Worm (Caenorhabditis elegans) whole organism, mixed stage, embryonic: ENCODE data around the gene rsp-8.

Experiments used
- M03D4.4 ChIP-seq: sonication (generic microtip); optimal IDR thresholded peaks from 2 replicates; lab custom pipeline; 2017; ENCODE audit warnings: mild to moderate bottlenecking, missing genetic modification characterization, missing compliant biosample characterization
- bed-3 ChIP-seq: fragments of 200-800 bp; sonication (Bioruptor generic); optimal IDR thresholded peaks from 3 replicates; lab custom pipeline; 2018; ENCODE audit warnings: mild to moderate bottlenecking, missing genetic modification characterization, moderate library complexity, missing compliant biosample characterization
- ceh-39 ChIP-seq: fragments of 150-350 bp; optimal IDR thresholded peaks from 2 replicates; lab custom pipeline; 2014; ENCODE audit warnings: missing biosample characterization, missing genetic modification characterization
- ceh-43 ChIP-seq: fragments of 200-800 bp; sonication (Bioruptor generic); optimal IDR thresholded peaks from 2 replicates; lab custom pipeline; 2018; ENCODE audit warnings: mild to moderate bottlenecking, missing genetic modification characterization, moderate library complexity, missing compliant biosample characterization
- ceh-83 ChIP-seq: fragments of 200-800 bp; sonication (Bioruptor generic); optimal IDR thresholded peaks from 2 replicates; lab custom pipeline; 2018; ENCODE audit warnings: mild to moderate bottlenecking, missing genetic modification characterization, missing compliant biosample characterization
- ces-1 ChIP-seq: fragments of 150-350 bp; optimal IDR thresholded peaks from 2 replicates; lab custom pipeline; 2014; ENCODE audit warnings: missing biosample characterization, missing genetic modification reagents, missing genetic modification characterization
- drap-1 ChIP-seq: fragments of 200-800 bp; sonication (Bioruptor generic); optimal IDR thresholded peaks from 3 replicates; lab custom pipeline; 2018; ENCODE audit warnings: mild to moderate bottlenecking, missing genetic modification characterization, missing compliant biosample characterization
- elt-1 ChIP-seq: sonication (generic microtip); optimal IDR thresholded peaks from 2 replicates; lab custom pipeline; 2017; ENCODE audit warnings: missing genetic modification characterization, mild to moderate bottlenecking, missing compliant biosample characterization, antibody characterized with exemption, moderate library complexity, borderline replicate concordance; ENCODE audit not compliant: insufficient read depth
- elt-3 ChIP-seq: fragments of 150-350 bp; optimal IDR thresholded peaks from 2 replicates; lab custom pipeline; 2014; ENCODE audit warnings: missing biosample characterization, missing genetic modification characterization
- flh-1 ChIP-seq: fragments of 200-800 bp; sonication (Bioruptor generic); optimal IDR thresholded peaks from 2 replicates; lab custom pipeline; 2018; ENCODE audit warnings: mild to moderate bottlenecking, missing genetic modification characterization, moderate library complexity, missing compliant biosample characterization
- ham-2 ChIP-seq: fragments of 200-800 bp; sonication (Bioruptor generic); optimal IDR thresholded peaks from 2 replicates; lab custom pipeline; 2018; ENCODE audit warnings: mild to moderate bottlenecking, missing genetic modification characterization, missing compliant biosample characterization
- hlh-1 ChIP-seq: fragments of 150-350 bp; optimal IDR thresholded peaks from 2 replicates; lab custom pipeline; 2014; ENCODE audit warnings: missing biosample characterization, missing genetic modification reagents, missing genetic modification characterization
- lin-13 ChIP-seq: fragments of 150-350 bp; optimal IDR thresholded peaks from 2 replicates; lab custom pipeline; 2014; ENCODE audit warnings: missing biosample characterization, missing genetic modification characterization
- lin-32 ChIP-seq: fragments of 200-800 bp; sonication (Bioruptor generic); optimal IDR thresholded peaks from 2 replicates; lab custom pipeline; 2018; ENCODE audit warnings: mild to moderate bottlenecking, missing genetic modification characterization, missing compliant biosample characterization
- lsy-2 ChIP-seq: fragments of 150-350 bp; optimal IDR thresholded peaks from 2 replicates; lab custom pipeline; 2014; ENCODE audit warnings: missing biosample characterization, missing genetic modification characterization
- mab-5 ChIP-seq: fragments of 150-350 bp; optimal IDR thresholded peaks from 2 replicates; lab custom pipeline; 2014; ENCODE audit warnings: missing biosample characterization, missing genetic modification characterization
- mep-1 ChIP-seq: fragments of 150-350 bp; optimal IDR thresholded peaks from 2 replicates; lab custom pipeline; 2017; ENCODE audit warnings: missing biosample characterization, missing genetic modification reagents, missing genetic modification characterization, inconsistent platforms
- mls-2 ChIP-seq: sonication (generic microtip); optimal IDR thresholded peaks from 2 replicates; lab custom pipeline; 2016; ENCODE audit warnings: mild to moderate bottlenecking, missing genetic modification characterization, moderate library complexity, missing compliant biosample characterization
- nhr-12 ChIP-seq: fragments of 150-350 bp; optimal IDR thresholded peaks from 2 replicates; lab custom pipeline; 2014; ENCODE audit warnings: missing biosample characterization, missing genetic modification characterization
- nhr-2 ChIP-seq: fragments of 150-350 bp; optimal IDR thresholded peaks from 2 replicates; lab custom pipeline; 2014; ENCODE audit warnings: missing biosample characterization, missing genetic modification characterization
- nhr-237 ChIP-seq: fragments of 150-350 bp; optimal IDR thresholded peaks from 2 replicates; lab custom pipeline; 2014; ENCODE audit warnings: missing biosample characterization, missing genetic modification characterization
- nhr-28 ChIP-seq: fragments of 150-350 bp; optimal IDR thresholded peaks from 2 replicates; lab custom pipeline; 2014; ENCODE audit warnings: missing biosample characterization, missing genetic modification characterization
- nhr-76 ChIP-seq: sonication (generic microtip); optimal IDR thresholded peaks from 2 replicates; lab custom pipeline; 2017; ENCODE audit warnings: missing biosample characterization, missing genetic modification characterization
- sem-2 ChIP-seq: fragments of 200-800 bp; sonication (Bioruptor generic); optimal IDR thresholded peaks from 2 replicates; lab custom pipeline; 2018; ENCODE audit warnings: mild to moderate bottlenecking, missing genetic modification characterization, missing compliant biosample characterization
- snpc-4 ChIP-seq: fragments of 150-350 bp; optimal IDR thresholded peaks from 2 replicates; lab custom pipeline; 2014; ENCODE audit warnings: missing biosample characterization, missing genetic modification characterization
- sptf-1 ChIP-seq: sonication (generic microtip); optimal IDR thresholded peaks from 2 replicates; lab custom pipeline; 2017; ENCODE audit warnings: mild to moderate bottlenecking, missing genetic modification characterization, moderate library complexity, missing compliant biosample characterization
- tbx-8 ChIP-seq: fragments of 200-800 bp; sonication (Bioruptor generic); optimal IDR thresholded peaks from 2 replicates; lab custom pipeline; 2018; ENCODE audit warnings: mild to moderate bottlenecking, missing genetic modification characterization, moderate library complexity, missing compliant biosample characterization
- unc-120 ChIP-seq: sonication (generic microtip); optimal IDR thresholded peaks from 2 replicates; lab custom pipeline; 2017; ENCODE audit warnings: missing genetic modification characterization, missing compliant biosample characterization; ENCODE audit not compliant: poor library complexity, severe bottlenecking
- unc-39 ChIP-seq: fragments of 150-350 bp; optimal IDR thresholded peaks from 2 replicates; lab custom pipeline; 2014; ENCODE audit warnings: missing biosample characterization, missing genetic modification characterization
- zip-8 ChIP-seq: fragments of 150-350 bp; optimal IDR thresholded peaks from 2 replicates; lab custom pipeline; 2014; ENCODE audit warnings: missing biosample characterization, missing genetic modification characterization

The rsp-8 gene

ce11 chrIII:11833449-11833848 lies 7.2 kb downstream of the rsp-8 start:
- TF ChIP-seq snpc-4 (tag; lab: Kevin White, UChicago) (no peak), ham-2 (GFP tag; lab: Kevin White, UChicago) (no peak), lin-13 (tag; lab: Kevin White, UChicago) (no peak), mep-1 (tag; lab: Kevin White, UChicago) (no peak), M03D4.4 (tag; lab: Kevin White, UChicago) (no peak), unc-120 (tag; lab: Kevin White, UChicago) (no peak), mab-5 (tag; lab: Kevin White, UChicago) (no peak), tbx-8 (GFP tag; lab: Kevin White, UChicago) (no peak), nhr-12 (no peak), ceh-83 (GFP tag; lab: Kevin White, UChicago) (no peak)
- TF ChIP-seq, all 35 proteins: peak for 0

- TF ChIP-seq elt-3 (tag; lab: Kevin White, UChicago) (no peak), ceh-83 (GFP tag; lab: Kevin White, UChicago) (no peak), hlh-1 (tag; lab: Kevin White, UChicago) (peak; percentile 27), ces-1 (GFP tag; lab: Kevin White, UChicago) (no peak), M03D4.4 (tag; lab: Kevin White, UChicago) (no peak), sptf-1 (peak; percentile 22)
Measured at ce11 chrIII:11834168-11834567, 8.0 kb downstream of the rsp-8 start.

- TF ChIP-seq unc-39 (tag; lab: Kevin White, UChicago) (no peak), drap-1 (GFP tag; lab: Kevin White, UChicago) (no peak), elt-3 (tag; lab: Kevin White, UChicago) (no peak), bed-3 (GFP tag; lab: Kevin White, UChicago) (no peak), hlh-1 (tag; lab: Kevin White, UChicago) (peak; percentile 9), lsy-2 (tag; lab: Kevin White, UChicago) (no peak)
Measured at ce11 chrIII:11834783-11835182, 8.6 kb downstream of the rsp-8 start.

- TF ChIP-seq ceh-83 (GFP tag; lab: Kevin White, UChicago), result no peak
- TF ChIP-seq zip-8, result peak; percentile 31
- no peak for TF ChIP-seq nhr-2 (tag; lab: Kevin White, UChicago)
- TF ChIP-seq lin-13 (tag; lab: Kevin White, UChicago), result no peak
- no peak for TF ChIP-seq elt-1 (tag; lab: Kevin White, UChicago)
- TF ChIP-seq ces-1 (GFP tag; lab: Kevin White, UChicago), result no peak
Measured at ce11 chrIII:11836054-11836453, 9.8 kb downstream of the rsp-8 start.

- TF ChIP-seq lin-32 (GFP tag; lab: Kevin White, UChicago) (no peak), ces-1 (GFP tag; lab: Kevin White, UChicago) (no peak), sem-2 (GFP tag; lab: Kevin White, UChicago) (no peak), lsy-2 (tag; lab: Kevin White, UChicago) (no peak), nhr-76 (tag; lab: Kevin White, UChicago) (no peak), ceh-39 (tag; lab: Kevin White, UChicago) (no peak), flh-1 (GFP tag; lab: Kevin White, UChicago) (no peak), mep-1 (tag; lab: Kevin White, UChicago) (no peak), ham-2 (GFP tag; lab: Kevin White, UChicago) (no peak), nhr-28 (tag; lab: Kevin White, UChicago) (no peak), unc-39 (tag; lab: Kevin White, UChicago) (no peak), zip-8 (no peak), drap-1 (GFP tag; lab: Kevin White, UChicago) (no peak), sptf-1 (no peak), ceh-43 (GFP tag; lab: Kevin White, UChicago) (no peak)
Measured at ce11 chrIII:11836734-11837133, 10.5 kb downstream of the rsp-8 start.

- TF ChIP-seq lsy-2 (tag; lab: Kevin White, UChicago), result no peak
- no peak for TF ChIP-seq lin-13 (tag; lab: Kevin White, UChicago)
- no peak for TF ChIP-seq mls-2 (tag; lab: Kevin White, UChicago)
- no peak for TF ChIP-seq lin-32 (GFP tag; lab: Kevin White, UChicago)
- TF ChIP-seq zip-8, result no peak
- TF ChIP-seq mab-5 (tag; lab: Kevin White, UChicago), result no peak
- TF ChIP-seq unc-120 (tag; lab: Kevin White, UChicago), result no peak
- TF ChIP-seq nhr-2 (tag; lab: Kevin White, UChicago), result no peak
- no peak for TF ChIP-seq ceh-39 (tag; lab: Kevin White, UChicago)
- TF ChIP-seq unc-39 (tag; lab: Kevin White, UChicago), result no peak
- no peak for TF ChIP-seq nhr-237 (tag; lab: Kevin White, UChicago)
- TF ChIP-seq nhr-28 (tag; lab: Kevin White, UChicago), result no peak
- TF ChIP-seq flh-1 (GFP tag; lab: Kevin White, UChicago), result no peak
- TF ChIP-seq mep-1 (tag; lab: Kevin White, UChicago), result no peak
- no peak for TF ChIP-seq sptf-1
- no peak for TF ChIP-seq ceh-43 (GFP tag; lab: Kevin White, UChicago)
- TF ChIP-seq elt-3 (tag; lab: Kevin White, UChicago), result no peak
Measured at ce11 chrIII:11841728-11842127, 15.5 kb downstream of the rsp-8 start.
